Fruit fly (Drosophila melanogaster): ENCODE results near the gene CG31516.

The CG31516 gene

dm6 chr3R:4197055-4197454, 22.9 kb downstream of the CG31516 start, which contains the start of gene beta-Man (continued):
- no peak for TF ChIP-seq seq (GFP tag; IDR thresholded peaks at IDR 0.05)
- no peak for TF ChIP-seq CG11398 (GFP tag; optimal IDR thresholded peaks at IDR 0.05)
- peak; percentile 27; the same call in 1 of the 3 replicates for TF ChIP-seq CG34224 (GFP tag; IDR thresholded peaks at IDR 0.05; ENCODE audit: partially characterized antibody)
- TF ChIP-seq jing (GFP tag; optimal IDR thresholded peaks at IDR 0.05) = no peak
- no peak for TF ChIP-seq Kr (GFP tag; optimal IDR thresholded peaks at IDR 0.05)
- peak; percentile 27 for TF ChIP-seq Dp (GFP tag; optimal IDR thresholded peaks at IDR 0.05)
- no peak for TF ChIP-seq CG15269 (tag; optimal IDR thresholded peaks at IDR 0.05)
- no peak for TF ChIP-seq wdn (GFP tag; IDR thresholded peaks at IDR 0.05)
- no peak for TF ChIP-seq Gsc (GFP tag; IDR thresholded peaks at IDR 0.05)
- no peak for TF ChIP-seq trh (GFP tag; optimal IDR thresholded peaks at IDR 0.05)
- TF ChIP-seq CG6654 (GFP tag; optimal IDR thresholded peaks at IDR 0.05) = no peak
- no peak for TF ChIP-seq NC2β (GFP tag; optimal IDR thresholded peaks at IDR 0.05)
- TF ChIP-seq Nf-YB (GFP tag; optimal IDR thresholded peaks at IDR 0.05) = no peak
- TF ChIP-seq Mrtf (GFP tag; IDR thresholded peaks at IDR 0.05) = no peak
- no peak for TF ChIP-seq fd64A (GFP tag; optimal IDR thresholded peaks at IDR 0.05)
- TF ChIP-seq bcd (GFP tag; optimal IDR thresholded peaks at IDR 0.05) = no peak
- no peak for TF ChIP-seq ac (GFP tag; optimal IDR thresholded peaks at IDR 0.05)
- no peak for TF ChIP-seq CG6683 (GFP tag; optimal IDR thresholded peaks at IDR 0.05)
- no peak for TF ChIP-seq az2 (GFP tag; optimal IDR thresholded peaks at IDR 0.05)
- no peak for TF ChIP-seq CG18599 (GFP tag; optimal IDR thresholded peaks at IDR 0.05)
- peak; percentile 51 for TF ChIP-seq Sry-δ (GFP tag; optimal IDR thresholded peaks at IDR 0.05)
- no peak for TF ChIP-seq jigr1 (GFP tag; IDR thresholded peaks at IDR 0.05)
- peak; percentile 9 for TF ChIP-seq CG3163 (GFP tag; optimal IDR thresholded peaks at IDR 0.05)
- peak; percentile 53 to 92 for TF ChIP-seq crp (GFP tag; optimal IDR thresholded peaks at IDR 0.05)
- no peak for TF ChIP-seq CG13775 (GFP tag; optimal IDR thresholded peaks at IDR 0.05)
- no peak for TF ChIP-seq Hr51 (GFP tag; optimal IDR thresholded peaks at IDR 0.05)
- no peak for TF ChIP-seq Fer1 (GFP tag; optimal IDR thresholded peaks at IDR 0.05)
- TF ChIP-seq CG7928 (GFP tag; optimal IDR thresholded peaks at IDR 0.05) = no peak
- TF ChIP-seq Fer2 (tag; optimal IDR thresholded peaks at IDR 0.05) = no peak
- no peak for TF ChIP-seq YL-1 (GFP tag; optimal IDR thresholded peaks at IDR 0.05)
- TF ChIP-seq CG10462 (GFP tag; optimal IDR thresholded peaks at IDR 0.05) = no peak
- TF ChIP-seq chif (GFP tag; optimal IDR thresholded peaks at IDR 0.05) = no peak
- TF ChIP-seq ham (GFP tag; IDR thresholded peaks at IDR 0.05) = no peak
- no peak for TF ChIP-seq ssp (GFP tag; IDR thresholded peaks at IDR 0.05)
- no peak for TF ChIP-seq slp2 (GFP tag; optimal IDR thresholded peaks at IDR 0.05)
- no peak for TF ChIP-seq Vsx1 (GFP tag; optimal IDR thresholded peaks at IDR 0.05)
- TF ChIP-seq CG1233 (GFP tag; optimal IDR thresholded peaks at IDR 0.05) = no peak
- no peak for TF ChIP-seq exex (tag; optimal IDR thresholded peaks at IDR 0.05)
- no peak for TF ChIP-seq CG16863 (GFP tag; optimal IDR thresholded peaks at IDR 0.05)
- TF ChIP-seq CG2712 (tag; optimal IDR thresholded peaks at IDR 0.05) = peak; percentile 8
- TF ChIP-seq CG10959 (GFP tag; IDR thresholded peaks at IDR 0.05) = no peak
- no peak for TF ChIP-seq CG11085 (GFP tag; IDR thresholded peaks at IDR 0.05)
- TF ChIP-seq Xbp1 (GFP tag; optimal IDR thresholded peaks at IDR 0.05) = no peak
- peak; percentile 48 for TF ChIP-seq nom (GFP tag; optimal IDR thresholded peaks at IDR 0.05)
- no peak for TF ChIP-seq BtbVII (GFP tag; optimal IDR thresholded peaks at IDR 0.05)
- no peak for TF ChIP-seq cas (GFP tag; IDR thresholded peaks at IDR 0.05)
- no peak for TF ChIP-seq chn (GFP tag; optimal IDR thresholded peaks at IDR 0.05)
- TF ChIP-seq Antp (GFP tag; optimal IDR thresholded peaks at IDR 0.05) = no peak
- TF ChIP-seq CG7271 (tag; optimal IDR thresholded peaks at IDR 0.05) = no peak
- TF ChIP-seq stwl (tag; optimal IDR thresholded peaks at IDR 0.05) = peak; percentile 76
- TF ChIP-seq CG4424 (GFP tag; optimal IDR thresholded peaks at IDR 0.05) = no peak
- TF ChIP-seq otp (GFP tag; IDR thresholded peaks at IDR 0.05) = no peak
